Fruit fly (Drosophila melanogaster) whole organism, adult: ENCODE measurements around the gene Sytbeta.

Source experiments
- CG11617 ChIP-seq: fragments of 200-800 bp; sonication (Bioruptor generic); optimal IDR thresholded peaks from 2 replicates; lab custom pipeline; 2017; ENCODE audit warnings: mild to moderate bottlenecking, missing biosample characterization, missing genetic modification reagents, missing genetic modification characterization
- CG12768 ChIP-seq: fragments of 200-800 bp; sonication (Bioruptor generic); optimal IDR thresholded peaks from 2 replicates; lab custom pipeline; 2017; ENCODE audit warnings: missing biosample characterization, missing genetic modification characterization, mild to moderate bottlenecking, moderate library complexity, missing genetic modification reagents
- CG14711 ChIP-seq: fragments of 200-800 bp; sonication (Bioruptor generic); optimal IDR thresholded peaks from 2 replicates; lab custom pipeline; 2018; ENCODE audit warnings: missing biosample characterization, mild to moderate bottlenecking, missing genetic modification characterization, moderate library complexity
- CG1620 ChIP-seq: fragments of 200-800 bp; sonication (Bioruptor generic); optimal IDR thresholded peaks from 2 replicates; lab custom pipeline; 2016; ENCODE audit warnings: missing biosample characterization, missing genetic modification characterization
- CG33017 ChIP-seq: fragments of 200-800 bp; sonication (Bioruptor generic); optimal IDR thresholded peaks from 2 replicates; lab custom pipeline; 2018; ENCODE audit warnings: missing biosample characterization, mild to moderate bottlenecking, missing genetic modification characterization, moderate library complexity
- CG5204 ChIP-seq: fragments of 200-800 bp; sonication (Bioruptor generic); optimal IDR thresholded peaks from 2 replicates; lab custom pipeline; 2016; ENCODE audit warnings: missing biosample characterization, missing genetic modification characterization
- CG7045 ChIP-seq: fragments of 200-800 bp; sonication (Bioruptor generic); optimal IDR thresholded peaks from 2 replicates; lab custom pipeline; 2017; ENCODE audit warnings: missing biosample characterization, mild to moderate bottlenecking, missing genetic modification characterization
- CG7101 ChIP-seq: fragments of 200-800 bp; sonication (Bioruptor generic); optimal IDR thresholded peaks from 2 replicates; lab custom pipeline; 2018; ENCODE audit warnings: missing biosample characterization, mild to moderate bottlenecking, missing genetic modification characterization, moderate library complexity
- Clk ChIP-seq: fragments of 200-800 bp; sonication (Bioruptor generic); optimal IDR thresholded peaks from 2 replicates; lab custom pipeline; 2017; ENCODE audit warnings: missing biosample characterization, missing genetic modification characterization
- Crg-1 ChIP-seq: fragments of 200-800 bp; sonication (Bioruptor generic); optimal IDR thresholded peaks from 2 replicates; lab custom pipeline; 2016; ENCODE audit warnings: missing biosample characterization, missing genetic modification characterization
- Hr96 ChIP-seq: fragments of 200-800 bp; sonication (Bioruptor generic); optimal IDR thresholded peaks from 2 replicates; lab custom pipeline; 2016; ENCODE audit warnings: missing biosample characterization, missing genetic modification characterization
- Mnt ChIP-seq: fragments of 200-800 bp; sonication (Bioruptor generic); optimal IDR thresholded peaks from 2 replicates; lab custom pipeline; 2016; ENCODE audit warnings: missing biosample characterization, mild to moderate bottlenecking, missing genetic modification characterization
- bab1 ChIP-seq: fragments of 200-800 bp; sonication (Bioruptor generic); optimal IDR thresholded peaks from 3 replicates; lab custom pipeline; 2019; ENCODE audit warnings: missing biosample characterization, mild to moderate bottlenecking, missing genetic modification characterization, moderate library complexity
- cic ChIP-seq: fragments of 200-800 bp; sonication (Bioruptor generic); optimal IDR thresholded peaks from 2 replicates; lab custom pipeline; 2017; ENCODE audit warnings: missing biosample characterization, mild to moderate bottlenecking, missing genetic modification characterization, moderate library complexity
- cnc ChIP-seq, 2 experiments: fragments of >200 bp; optimal IDR thresholded peaks; 2 replicates each; lab custom pipeline; 2017
- kay ChIP-seq: fragments of 200-800 bp; sonication (Bioruptor generic); peaks from one replicate; lab custom pipeline; 2016; ENCODE audit warnings: missing biosample characterization, missing genetic modification characterization, borderline replicate concordance
- ovo ChIP-seq: fragments of 200-800 bp; sonication (Bioruptor generic); optimal IDR thresholded peaks from 2 replicates; lab custom pipeline; 2016; ENCODE audit warnings: missing biosample characterization, missing genetic modification characterization
- pad ChIP-seq: fragments of 200-800 bp; sonication (Bioruptor generic); optimal IDR thresholded peaks from 3 replicates; lab custom pipeline; 2017; ENCODE audit warnings: missing biosample characterization, missing genetic modification characterization, mild to moderate bottlenecking, moderate library complexity, missing genetic modification reagents
- tj ChIP-seq: fragments of 200-800 bp; sonication (Bioruptor generic); optimal IDR thresholded peaks from 3 replicates; lab custom pipeline; 2017; ENCODE audit warnings: missing biosample characterization, mild to moderate bottlenecking, missing genetic modification characterization, moderate library complexity
- toe ChIP-seq: fragments of 200-800 bp; sonication (Bioruptor generic); optimal IDR thresholded peaks from 2 replicates; lab custom pipeline; 2016; ENCODE audit warnings: missing biosample characterization, missing genetic modification characterization

The Sytbeta gene

dm6 chr3L:15047606-15048005 is 17.2 kb downstream of the Sytbeta start:
- TF ChIP-seq CG7101 (tag; lab: Kevin White, UChicago) (no peak), tj (no peak), cnc (optimal IDR thresholded peaks at IDR 0.05; lab: Kevin White, UChicago) (no peak), Crg-1 (GFP tag; lab: Kevin White, UChicago) (no peak), Clk (GFP tag; lab: Kevin White, UChicago) (no peak), cic (GFP tag; lab: Kevin White, UChicago) (no peak), pad (no peak), Hr96 (GFP tag; lab: Kevin White, UChicago) (no peak), toe (GFP tag; lab: Kevin White, UChicago) (no peak), ovo (no peak), CG12768 (GFP tag; lab: Kevin White, UChicago) (no peak), bab1 (GFP tag; lab: Kevin White, UChicago) (no peak), CG7045 (GFP tag; lab: Kevin White, UChicago) (no peak), CG14711 (tag; lab: Kevin White, UChicago) (no peak), CG5204 (no peak), kay (GFP tag; lab: Kevin White, UChicago) (no peak), Mnt (GFP tag; lab: Kevin White, UChicago) (no peak)

- TF ChIP-seq cnc (optimal IDR thresholded peaks at IDR 0.05; lab: Kevin White, UChicago): no peak
- TF ChIP-seq pad: no peak
- no peak for TF ChIP-seq ovo
- TF ChIP-seq Hr96 (GFP tag; lab: Kevin White, UChicago): no peak
Measured at dm6 chr3L:15045114-15045513, 19.7 kb downstream of the Sytbeta start.

- TF ChIP-seq CG11617 (GFP tag; lab: Kevin White, UChicago) (no peak), CG14711 (tag; lab: Kevin White, UChicago) (no peak), CG7045 (GFP tag; lab: Kevin White, UChicago) (no peak), toe (GFP tag; lab: Kevin White, UChicago) (no peak), tj (no peak), ovo (no peak), CG7101 (tag; lab: Kevin White, UChicago) (no peak), cic (GFP tag; lab: Kevin White, UChicago) (no peak), CG12768 (GFP tag; lab: Kevin White, UChicago) (no peak), Crg-1 (GFP tag; lab: Kevin White, UChicago) (no peak), pad (no peak), Hr96 (GFP tag; lab: Kevin White, UChicago) (no peak), CG5204 (no peak), kay (GFP tag; lab: Kevin White, UChicago) (no peak), Mnt (GFP tag; lab: Kevin White, UChicago) (no peak), cnc (optimal IDR thresholded peaks at IDR 0.05; lab: Kevin White, UChicago) (no peak), CG33017 (tag; lab: Kevin White, UChicago) (no peak)
Measured at dm6 chr3L:15043874-15044336, 20.9 kb downstream of the Sytbeta start, which contains the start of gene ind. TSS of gene ind (minus strand) at chr3L:15043924.

- TF ChIP-seq Hr96 (GFP tag; lab: Kevin White, UChicago) (no peak), pad (no peak), tj (no peak), cnc (optimal IDR thresholded peaks at IDR 0.05; lab: Kevin White, UChicago) (no peak), CG7045 (GFP tag; lab: Kevin White, UChicago) (no peak), CG14711 (tag; lab: Kevin White, UChicago) (no peak), bab1 (GFP tag; lab: Kevin White, UChicago) (no peak), cic (GFP tag; lab: Kevin White, UChicago) (no peak), toe (GFP tag; lab: Kevin White, UChicago) (no peak)
Measured at dm6 chr3L:15043465-15043864, 21.3 kb downstream of the Sytbeta start.

- TF ChIP-seq Hr96 (GFP tag; lab: Kevin White, UChicago) (no peak), cnc (optimal IDR thresholded peaks at IDR 0.05; lab: Kevin White, UChicago) (no peak), Mnt (GFP tag; lab: Kevin White, UChicago) (no peak), cic (GFP tag; lab: Kevin White, UChicago) (no peak), CG7045 (GFP tag; lab: Kevin White, UChicago) (no peak)
Measured at dm6 chr3L:15042470-15042869, 22.3 kb downstream of the Sytbeta start, which contains the start of gene Rpn12R. TSS of gene Rpn12R (minus strand) at chr3L:15042570.

- TF ChIP-seq cic (GFP tag; lab: Kevin White, UChicago) (no peak), CG5204 (no peak), bab1 (GFP tag; lab: Kevin White, UChicago) (no peak), CG11617 (GFP tag; lab: Kevin White, UChicago) (no peak), CG7045 (GFP tag; lab: Kevin White, UChicago) (no peak), Mnt (GFP tag; lab: Kevin White, UChicago) (no peak), Clk (GFP tag; lab: Kevin White, UChicago) (no peak), cnc (optimal IDR thresholded peaks at IDR 0.05; lab: Kevin White, UChicago) (no peak), CG33017 (tag; lab: Kevin White, UChicago) (no peak), pad (no peak), CG12768 (GFP tag; lab: Kevin White, UChicago) (no peak), tj (no peak), CG14711 (tag; lab: Kevin White, UChicago) (no peak)
Measured at dm6 chr3L:15040329-15040886, 24.4 kb downstream of the Sytbeta start.

- TF ChIP-seq tj (no peak), toe (GFP tag; lab: Kevin White, UChicago) (no peak), cnc (optimal IDR thresholded peaks at IDR 0.05; lab: Kevin White, UChicago) (no peak), CG5204 (no peak), Mnt (GFP tag; lab: Kevin White, UChicago) (no peak), CG14711 (tag; lab: Kevin White, UChicago) (no peak), Clk (GFP tag; lab: Kevin White, UChicago) (no peak), Hr96 (GFP tag; lab: Kevin White, UChicago) (no peak), CG1620 (GFP tag; lab: Kevin White, UChicago) (no peak), CG12768 (GFP tag; lab: Kevin White, UChicago) (no peak), kay (GFP tag; lab: Kevin White, UChicago) (no peak)
Measured at dm6 chr3L:15039510-15039909, 25.3 kb downstream of the Sytbeta start.
